Worm (Caenorhabditis elegans): Measurements from ENCODE around the gene gab-1.
A peak's percentile ranks its signal among the peaks of the same experiment; 100 is the strongest.

Gene gab-1

DNA sequence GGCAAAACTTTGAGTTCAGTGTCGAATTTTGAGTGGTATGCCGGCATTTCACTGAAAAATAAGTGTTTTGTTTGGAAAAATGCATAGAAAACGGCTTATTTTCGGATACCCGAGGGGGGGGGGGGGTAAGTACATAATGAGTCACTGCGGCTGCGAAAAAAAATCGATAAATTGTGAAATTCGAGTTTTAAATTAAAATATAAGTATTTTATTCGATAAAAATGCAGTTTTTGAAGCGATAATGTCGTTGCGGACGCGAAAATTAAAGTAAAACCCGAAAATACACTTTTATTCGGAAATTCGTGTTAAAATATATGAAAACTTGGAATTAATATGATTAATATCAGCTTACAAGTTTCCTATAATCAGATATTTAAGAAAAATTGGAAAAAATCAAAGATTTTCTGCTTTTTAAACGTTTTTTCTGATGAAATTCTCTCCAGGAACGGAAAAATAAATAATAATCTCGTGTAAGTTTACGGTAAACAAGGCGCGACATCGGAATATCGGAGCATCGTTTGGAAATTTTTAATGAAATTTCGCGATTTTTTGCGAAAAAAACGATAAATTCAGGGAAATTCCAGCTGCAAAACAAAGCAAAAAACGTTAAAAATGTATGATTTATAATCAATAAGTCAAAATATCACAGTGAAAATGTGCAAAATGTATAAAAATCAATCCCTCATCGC lies 38.7 kb upstream of the gab-1 start, which contains the start of gene arx-5 (continued):
- TF ChIP-seq blmp-1 (tag; optimal IDR thresholded peaks at IDR 0.05) (peak; percentile 8), nhr-11 (tag; optimal IDR thresholded peaks at IDR 0.05) (no peak), ceh-88 (GFP tag; IDR thresholded peaks at IDR 0.05) (no peak), ceh-8 (GFP tag; optimal IDR thresholded peaks at IDR 0.05) (no peak), hlh-17 (GFP tag; optimal IDR thresholded peaks at IDR 0.05; ENCODE audit: borderline replicate concordance) (no peak), lin-14 (GFP tag; optimal IDR thresholded peaks at IDR 0.05) (no peak), zag-1 (tag; optimal IDR thresholded peaks at IDR 0.05) (no peak), isw-1 (GFP tag; IDR thresholded peaks at IDR 0.05) (no peak), xbp-1 (tag; optimal IDR thresholded peaks at IDR 0.05) (no peak), egl-13 (tag; optimal IDR thresholded peaks at IDR 0.05) (no peak), nhr-77 (tag; optimal IDR thresholded peaks at IDR 0.05) (no peak), nhr-76 (tag; optimal IDR thresholded peaks at IDR 0.05) (no peak), sup-37 (GFP tag; optimal IDR thresholded peaks at IDR 0.05) (no peak), unc-30 (tag; optimal IDR thresholded peaks at IDR 0.05) (no peak), ets-5 (GFP tag; IDR thresholded peaks at IDR 0.05) (no peak), nhr-19 (GFP tag; conservative IDR thresholded peaks at IDR 0.05) (no peak), aha-1 (tag; optimal IDR thresholded peaks at IDR 0.05) (no peak), ztf-11 (tag; optimal IDR thresholded peaks at IDR 0.05) (no peak), C16A3.4 (tag; optimal IDR thresholded peaks at IDR 0.05) (peak; percentile 0), pag-3 (tag; optimal IDR thresholded peaks at IDR 0.05; ENCODE audit: borderline replicate concordance, insufficient read depth) (no peak), mef-2 (tag; optimal IDR thresholded peaks at IDR 0.05) (no peak), elt-2 (tag; optimal IDR thresholded peaks at IDR 0.05) (no peak), snu-23 (GFP tag; optimal IDR thresholded peaks at IDR 0.05) (no peak), elt-3 (tag; optimal IDR thresholded peaks at IDR 0.05) (no peak), lsy-2 (tag; optimal IDR thresholded peaks at IDR 0.05) (peak; percentile 40 to 63), ceh-63 (GFP tag; optimal IDR thresholded peaks at IDR 0.05) (no peak), ces-1 (GFP tag; optimal IDR thresholded peaks at IDR 0.05) (no peak), C04F5.9 (tag; optimal IDR thresholded peaks at IDR 0.05) (no peak), grh-1 (GFP tag; IDR thresholded peaks at IDR 0.05) (no peak), nhr-20 (tag; optimal IDR thresholded peaks at IDR 0.05) (no peak), fkh-10 (GFP tag; optimal IDR thresholded peaks at IDR 0.05) (no peak), aly-2 (tag; optimal IDR thresholded peaks at IDR 0.05) (no peak), skn-1 (tag; optimal IDR thresholded peaks at IDR 0.05) (no peak), sox-4 (tag; optimal IDR thresholded peaks at IDR 0.05) (no peak), irx-1 (tag; optimal IDR thresholded peaks at IDR 0.05) (peak; percentile 11), nhr-12 (tag; optimal IDR thresholded peaks at IDR 0.05) (no peak), ceh-90 (tag; optimal IDR thresholded peaks at IDR 0.05) (no peak), hpl-2 (GFP tag; optimal IDR thresholded peaks at IDR 0.05) (no peak), ceh-82 (tag; optimal IDR thresholded peaks at IDR 0.05) (peak in 1 of 3 experiments; percentile 30), nhr-85 (tag) (peak; percentile 54)

DNA sequence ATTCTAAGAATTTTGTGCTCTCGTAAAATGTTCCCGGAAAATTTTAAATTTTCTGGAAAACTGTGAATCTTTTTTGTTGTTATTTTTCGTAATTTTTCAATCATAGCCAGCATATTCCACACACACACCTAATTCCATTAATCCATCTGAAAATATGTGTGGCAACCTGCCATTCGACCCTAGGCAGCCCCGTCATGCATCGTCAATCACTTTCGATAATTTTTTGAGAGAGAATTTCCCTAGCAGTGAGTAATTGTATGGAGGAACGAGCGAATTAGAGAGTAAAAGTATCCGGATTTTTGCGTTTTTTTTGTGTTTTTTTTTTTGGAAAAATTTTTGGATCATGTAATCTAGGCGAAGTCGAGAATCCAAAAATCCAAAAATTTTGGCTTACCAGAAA lies 33.7 kb upstream of the gab-1 start, which contains the start of gene BE10.4:
Gene BE10.4, plus strand, starts transcription at position 301 of the 400 bp plus-strand sequence.
- TF ChIP-seq efl-1 (optimal IDR thresholded peaks at IDR 0.05) (no peak), efl-1 (GFP tag; optimal IDR thresholded peaks at IDR 0.05 in 1 of 2) (peak in 1 of 2 experiments; percentile 81), blmp-1 (tag; optimal IDR thresholded peaks at IDR 0.05) (peak; percentile 20), nhr-47 (tag; optimal IDR thresholded peaks at IDR 0.05) (no peak)
